Worm (Caenorhabditis elegans) whole organism, midembryonic: Measurements from ENCODE around the gene tag-322.

Source experiments
- flt-1 ChIP-seq: fragments of 200-800 bp; sonication (Bioruptor generic); IDR thresholded peaks from 2 replicates; pipeline ENCODE4 v1.3.6; 2022; ENCODE audit warnings: missing genetic modification characterization, missing compliant biosample characterization
- klf-2 ChIP-seq: fragments of 200-800 bp; sonication (Bioruptor generic); conservative IDR thresholded peaks from 2 replicates; pipeline ENCODE4 v1.3.6; 2022; ENCODE audit warnings: missing genetic modification reagents, missing genetic modification characterization, missing compliant biosample characterization
- tab-1 ChIP-seq: fragments of 200-800 bp; sonication (Bioruptor generic); IDR thresholded peaks from 2 replicates; pipeline ENCODE4 v1.3.6; 2022; ENCODE audit warnings: missing genetic modification characterization, missing compliant biosample characterization
- ztf-29 ChIP-seq: fragments of 200-800 bp; sonication (Bioruptor generic); IDR thresholded peaks from 2 replicates; pipeline ENCODE4 v1.3.6; 2022; ENCODE audit warnings: missing genetic modification reagents, missing genetic modification characterization, missing compliant biosample characterization

ce11 chrIV:7790801-7791588 lies 5.6 kb upstream of the tag-322 start, which contains the start of gene rsp-6:
- no peak for TF ChIP-seq klf-2
- TF ChIP-seq tab-1 (GFP tag; lab: Robert Waterston, UW) = no peak
- no peak for TF ChIP-seq ztf-29
- TF ChIP-seq flt-1 (GFP tag; lab: Robert Waterston, UW) = peak; percentile 67; the same call in 1 of the 2 replicates
